Worm (Caenorhabditis elegans): ENCODE measurements around the gene ZK105.14.

ZK105.14 gene

ce11 chrV:7689888-7690287, 32.0 kb downstream of the ZK105.14 start, which contains the start of gene C12D5.9:
Gene C12D5.9 (minus strand): TSS chrV:7689988.
- no peak for TF ChIP-seq dmd-4 (tag; optimal IDR thresholded peaks at IDR 0.05; ENCODE audit: borderline replicate concordance)
- no peak for TF ChIP-seq pha-2 (tag; optimal IDR thresholded peaks at IDR 0.05)

- TF ChIP-seq pag-3 (tag; optimal IDR thresholded peaks at IDR 0.05; ENCODE audit: borderline replicate concordance) (no peak), ama-1 (optimal IDR thresholded peaks at IDR 0.05) (no peak), K09A11.1 (tag; optimal IDR thresholded peaks at IDR 0.05; ENCODE audit: insufficient read depth) (no peak), ceh-34 (tag; optimal IDR thresholded peaks at IDR 0.05) (no peak), dmd-4 (tag; optimal IDR thresholded peaks at IDR 0.05; ENCODE audit: borderline replicate concordance) (no peak), pha-2 (tag; optimal IDR thresholded peaks at IDR 0.05) (no peak), hlh-6 (tag; optimal IDR thresholded peaks at IDR 0.05) (no peak), ttx-3 (tag; optimal IDR thresholded peaks at IDR 0.05) (no peak), nfya-1 (tag; optimal IDR thresholded peaks at IDR 0.05) (no peak), ceh-14 (tag; optimal IDR thresholded peaks at IDR 0.05) (no peak), ceh-2 (tag; optimal IDR thresholded peaks at IDR 0.05) (no peak)
Observed at ce11 chrV:7686189-7686588, 35.7 kb downstream of the ZK105.14 start, which contains the start of the genes nhr-94 and nhr-152. Gene nhr-94 (minus strand): TSS chrV:7686335. Gene nhr-152 (plus strand): TSS chrV:7686350.

- TF ChIP-seq ztf-16 (tag; optimal IDR thresholded peaks at IDR 0.05) = no peak
Observed at ce11 chrV:7683907-7684655, 37.8 kb downstream of the ZK105.14 start, which contains the start of gene sre-11. Gene sre-11 (minus strand): TSS chrV:7683957.

- TF ChIP-seq tbx-7 (tag; optimal IDR thresholded peaks at IDR 0.05) (no peak), pag-3 (tag; optimal IDR thresholded peaks at IDR 0.05; ENCODE audit: borderline replicate concordance) (no peak), ama-1 (optimal IDR thresholded peaks at IDR 0.05) (no peak), lin-11 (tag; optimal IDR thresholded peaks at IDR 0.05) (no peak), elt-4 (tag; optimal IDR thresholded peaks at IDR 0.05) (no peak), sox-2 (GFP tag; IDR thresholded peaks at IDR 0.05) (no peak), dmd-4 (tag; optimal IDR thresholded peaks at IDR 0.05; ENCODE audit: borderline replicate concordance) (no peak), ceh-9 (tag; optimal IDR thresholded peaks at IDR 0.05) (no peak), ceh-19 (GFP tag; optimal IDR thresholded peaks at IDR 0.05) (no peak), fax-1 (tag; optimal IDR thresholded peaks at IDR 0.05) (no peak)
Observed at ce11 chrV:7681388-7681787, 40.5 kb downstream of the ZK105.14 start, which contains the start of gene cyp-33A1. Gene cyp-33A1 (minus strand): TSS chrV:7681459.

ce11 chrV:7675904-7676303, 45.9 kb downstream of the ZK105.14 start, which contains the start of gene C12D5.3:
Gene C12D5.3 (plus strand): TSS chrV:7676204.
- TF ChIP-seq sox-4 (tag; optimal IDR thresholded peaks at IDR 0.05) (no peak), unc-86 (tag; optimal IDR thresholded peaks at IDR 0.05) (no peak), hlh-8 (tag; optimal IDR thresholded peaks at IDR 0.05) (no peak), dmd-4 (tag; optimal IDR thresholded peaks at IDR 0.05; ENCODE audit: borderline replicate concordance) (no peak), sdc-2 (tag; optimal IDR thresholded peaks at IDR 0.05) (no peak), ama-1 (optimal IDR thresholded peaks at IDR 0.05) (no peak), ztf-16 (tag; optimal IDR thresholded peaks at IDR 0.05) (no peak), sox-2 (GFP tag; IDR thresholded peaks at IDR 0.05) (no peak), fkh-10 (GFP tag; optimal IDR thresholded peaks at IDR 0.05) (no peak), lin-11 (tag; optimal IDR thresholded peaks at IDR 0.05) (no peak), pqm-1 (tag; optimal IDR thresholded peaks at IDR 0.05) (no peak), Y22D7AL.16 (tag; optimal IDR thresholded peaks at IDR 0.05) (no peak), ceh-48 (tag; optimal IDR thresholded peaks at IDR 0.05) (no peak), ceh-9 (tag; optimal IDR thresholded peaks at IDR 0.05) (no peak), ceh-19 (GFP tag; optimal IDR thresholded peaks at IDR 0.05) (no peak), K02D7.2 (tag; optimal IDR thresholded peaks at IDR 0.05) (no peak), che-1 (tag; optimal IDR thresholded peaks at IDR 0.05) (no peak)

ce11 chrV:7672258-7672657, 49.6 kb downstream of the ZK105.14 start, which contains the start of gene C12D5.4:
Gene C12D5.4 (plus strand): TSS chrV:7672558.
- no peak for TF ChIP-seq npax-4 (tag; optimal IDR thresholded peaks at IDR 0.05)
- TF ChIP-seq ceh-22 (tag; optimal IDR thresholded peaks at IDR 0.05) = no peak
- TF ChIP-seq che-1 (tag; optimal IDR thresholded peaks at IDR 0.05) = no peak
- TF ChIP-seq syd-9 (tag; optimal IDR thresholded peaks at IDR 0.05) = no peak
- TF ChIP-seq sox-4 (tag; optimal IDR thresholded peaks at IDR 0.05) = no peak
- no peak for TF ChIP-seq ceh-6 (GFP tag; optimal IDR thresholded peaks at IDR 0.05)
- no peak for TF ChIP-seq elt-4 (tag; optimal IDR thresholded peaks at IDR 0.05)
- TF ChIP-seq fkh-6 (tag; optimal IDR thresholded peaks at IDR 0.05) = no peak
- TF ChIP-seq K02D7.2 (tag; optimal IDR thresholded peaks at IDR 0.05) = no peak
- no peak for TF ChIP-seq ceh-30 (tag; optimal IDR thresholded peaks at IDR 0.05)
- TF ChIP-seq hlh-15 (tag; optimal IDR thresholded peaks at IDR 0.05) = no peak
- no peak for TF ChIP-seq ahr-1 (tag; optimal IDR thresholded peaks at IDR 0.05)
- no peak for TF ChIP-seq dmd-4 (tag; optimal IDR thresholded peaks at IDR 0.05; ENCODE audit: borderline replicate concordance)
- TF ChIP-seq Y22D7AL.16 (tag; optimal IDR thresholded peaks at IDR 0.05) = no peak
- no peak for TF ChIP-seq ref-2 (tag; optimal IDR thresholded peaks at IDR 0.05)
- TF ChIP-seq madf-2 (tag; optimal IDR thresholded peaks at IDR 0.05) = no peak
- TF ChIP-seq hlh-13 (GFP tag; optimal IDR thresholded peaks at IDR 0.05) = no peak
